Fruit fly (Drosophila melanogaster) S2 (cell line): ENCODE measurements around the gene FucTB.

ENCODE experiments used
- CG8478 ChIP-seq: fragments of >200 bp; optimal IDR thresholded peaks from 2 replicates; lab custom pipeline; 2018
- CTCF ChIP-seq, 2 experiments: fragments of >200 bp; optimal IDR thresholded peaks; 2 replicates each; lab custom pipeline; 2018

DNA sequence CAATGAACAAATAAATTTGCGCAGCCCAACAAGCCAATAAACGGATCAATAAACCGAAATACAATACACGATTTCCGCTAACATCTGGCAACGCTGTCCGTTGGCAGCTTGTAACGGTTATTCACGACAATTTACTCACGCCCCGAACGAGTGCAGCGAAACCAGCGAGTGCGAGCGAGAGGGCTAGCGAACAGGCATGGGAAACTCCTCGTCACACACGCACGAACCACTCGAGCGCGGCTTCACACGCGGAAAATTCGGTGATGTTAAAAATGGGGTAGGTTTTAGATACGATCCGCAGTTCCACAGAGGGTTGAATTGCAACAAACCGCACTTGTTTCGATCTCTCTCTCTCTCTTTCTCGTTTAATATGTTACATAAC is 29.2 kb upstream of the FucTB start:
- TF ChIP-seq CG8478 (lab: Kevin White, UChicago): no peak
- no peak for TF ChIP-seq CTCF (optimal IDR thresholded peaks at IDR 0.05; lab: Kevin White, UChicago)
